Worm (Caenorhabditis elegans): ENCODE measurements around the gene dcn-1.

The dcn-1 gene

DNA sequence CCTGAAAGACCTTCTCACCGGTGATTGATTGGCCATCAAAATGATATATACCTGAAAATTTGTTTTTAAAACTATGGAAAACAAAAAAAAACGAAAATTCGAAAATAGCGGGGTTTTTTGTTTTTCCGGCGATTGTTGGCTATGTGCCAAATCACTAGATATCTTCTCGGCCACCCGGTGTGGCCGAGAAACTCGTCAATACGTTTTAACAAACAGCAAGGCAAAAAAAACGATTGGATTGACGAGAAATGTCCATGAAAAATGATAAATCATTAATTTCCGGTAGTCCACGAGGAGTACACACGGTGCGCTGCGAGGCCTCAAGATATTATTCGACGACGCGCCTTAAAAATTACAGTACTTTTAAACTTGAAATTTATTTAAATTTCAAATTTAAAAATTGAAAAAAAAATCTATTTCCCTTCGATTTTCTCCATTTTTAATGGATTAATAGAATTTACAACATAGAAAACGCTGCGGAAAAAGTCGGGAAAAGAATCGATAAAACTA lies 12.7 kb upstream of the dcn-1 start, which contains the start of gene R10E4.11:
Gene R10E4.11, minus strand, starts transcription at position 51 of the 510 bp plus-strand sequence.
- no peak for TF ChIP-seq sma-9 (GFP tag; optimal IDR thresholded peaks at IDR 0.05)
- TF ChIP-seq sma-9 (tag; optimal IDR thresholded peaks at IDR 0.05): no peak
- no peak for TF ChIP-seq elt-3 (tag; optimal IDR thresholded peaks at IDR 0.05)
- no peak for TF ChIP-seq nhr-12 (tag; optimal IDR thresholded peaks at IDR 0.05)
- no peak for TF ChIP-seq mbf-1 (tag; optimal IDR thresholded peaks at IDR 0.05)
- TF ChIP-seq ztf-4 (tag; optimal IDR thresholded peaks at IDR 0.05): no peak
- no peak for TF ChIP-seq lin-11 (tag; optimal IDR thresholded peaks at IDR 0.05)
- TF ChIP-seq nhr-11 (tag; optimal IDR thresholded peaks at IDR 0.05): no peak
- TF ChIP-seq ceh-16 (tag; optimal IDR thresholded peaks at IDR 0.05): no peak
- TF ChIP-seq snpc-4 (tag; optimal IDR thresholded peaks at IDR 0.05): no peak

DNA sequence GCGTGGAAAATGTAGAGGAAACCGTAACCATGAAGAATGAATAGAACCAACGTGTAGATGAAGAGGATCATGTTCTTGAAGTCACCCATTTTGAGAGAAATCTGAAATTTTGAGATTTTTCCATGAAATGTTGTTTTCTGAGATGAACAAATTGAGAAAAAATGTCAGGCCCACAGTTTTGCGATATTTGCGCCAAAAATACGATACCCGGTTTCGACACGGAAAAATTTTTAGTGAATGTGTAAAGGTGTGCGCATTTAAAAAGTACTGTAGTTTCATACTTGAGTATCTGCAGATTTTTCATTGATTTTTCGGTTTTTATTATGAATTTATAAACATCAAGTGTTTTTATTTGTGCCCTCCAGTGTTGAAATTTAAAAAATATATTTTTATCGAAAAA lies 11.4 kb upstream of the dcn-1 start, which contains the start of gene R10E4.9:
Gene R10E4.9, minus strand, starts transcription at position 101 of the 400 bp plus-strand sequence.
- no peak for TF ChIP-seq nhr-12 (tag; optimal IDR thresholded peaks at IDR 0.05)
- TF ChIP-seq alr-1 (tag; optimal IDR thresholded peaks at IDR 0.05): no peak
- no peak for TF ChIP-seq mdl-1 (tag; optimal IDR thresholded peaks at IDR 0.05)
- TF ChIP-seq ceh-16 (tag; optimal IDR thresholded peaks at IDR 0.05): no peak
- no peak for TF ChIP-seq mab-5 (tag; optimal IDR thresholded peaks at IDR 0.05)
- no peak for TF ChIP-seq egl-27 (tag; optimal IDR thresholded peaks at IDR 0.05)
- TF ChIP-seq unc-39 (tag; optimal IDR thresholded peaks at IDR 0.05): no peak
- TF ChIP-seq nhr-10 (tag; optimal IDR thresholded peaks at IDR 0.05): no peak
- no peak for TF ChIP-seq gmeb-1 (tag; optimal IDR thresholded peaks at IDR 0.05)
- TF ChIP-seq nhr-21 (tag; optimal IDR thresholded peaks at IDR 0.05): no peak
- no peak for TF ChIP-seq R02D3.7 (tag; optimal IDR thresholded peaks at IDR 0.05)
- TF ChIP-seq sma-9 (GFP tag; optimal IDR thresholded peaks at IDR 0.05): no peak
- TF ChIP-seq sma-9 (tag; optimal IDR thresholded peaks at IDR 0.05): no peak
- no peak for TF ChIP-seq nhr-237 (tag; optimal IDR thresholded peaks at IDR 0.05)

DNA sequence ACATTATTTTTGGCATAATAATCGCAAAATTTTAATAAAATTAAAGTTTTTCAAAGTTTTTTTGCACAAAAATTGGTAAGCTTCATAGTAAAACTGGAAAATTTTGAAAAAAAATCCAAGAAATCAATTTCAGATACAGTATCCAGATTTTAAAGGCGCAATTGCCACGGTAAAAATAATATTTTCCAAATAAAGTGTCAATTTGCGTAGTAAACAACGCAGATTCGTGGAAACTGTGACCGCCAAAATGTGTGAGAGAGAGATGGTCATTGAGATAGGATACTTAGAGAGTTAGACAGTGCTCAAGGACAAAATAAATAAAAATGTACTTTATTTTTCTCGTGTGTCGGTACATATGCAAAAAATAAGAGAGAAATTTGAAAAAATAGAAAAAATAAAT lies 10.9 kb upstream of the dcn-1 start:
- TF ChIP-seq nhr-25 (tag; optimal IDR thresholded peaks at IDR 0.05): peak; percentile 21
- no peak for TF ChIP-seq unc-62 (GFP tag; optimal IDR thresholded peaks at IDR 0.05)

DNA sequence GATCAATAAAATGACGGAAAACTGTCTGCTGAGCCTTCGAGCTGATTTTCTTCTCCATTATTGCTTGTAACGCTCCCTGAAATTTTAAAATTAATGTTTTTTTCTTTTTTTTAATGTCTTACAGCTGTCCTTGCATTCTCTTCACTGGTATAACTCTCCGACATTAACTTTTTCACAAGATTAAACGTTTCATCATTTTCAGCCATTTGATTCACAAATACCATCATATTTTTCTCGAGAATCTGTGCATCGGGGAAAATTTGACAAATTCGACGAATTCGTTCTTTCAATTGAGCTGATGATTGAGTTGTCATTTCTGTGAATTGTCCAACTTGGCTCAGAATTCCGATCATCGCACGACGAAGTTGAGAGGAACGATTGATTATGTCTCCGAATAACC lies 4.4 kb upstream of the dcn-1 start:
- no peak for TF ChIP-seq alr-1 (tag; optimal IDR thresholded peaks at IDR 0.05)
- no peak for TF ChIP-seq unc-62 (GFP tag; optimal IDR thresholded peaks at IDR 0.05)
- TF ChIP-seq ceh-82 (tag; optimal IDR thresholded peaks at IDR 0.05): no peak
- no peak for TF ChIP-seq ztf-11 (tag; optimal IDR thresholded peaks at IDR 0.05)
- no peak for TF ChIP-seq ZK546.5 (tag; optimal IDR thresholded peaks at IDR 0.05)
- no peak for TF ChIP-seq blmp-1 (tag; optimal IDR thresholded peaks at IDR 0.05; ENCODE audit: insufficient read depth)
- no peak for TF ChIP-seq nhr-25 (tag; optimal IDR thresholded peaks at IDR 0.05)
- no peak for TF ChIP-seq ztf-4 (tag; optimal IDR thresholded peaks at IDR 0.05)
- TF ChIP-seq mdl-1 (tag; optimal IDR thresholded peaks at IDR 0.05): no peak
- no peak for TF ChIP-seq dmd-4 (tag; optimal IDR thresholded peaks at IDR 0.05)
- no peak for TF ChIP-seq ama-1 (optimal IDR thresholded peaks at IDR 0.05)
- no peak for TF ChIP-seq nhr-12 (tag; optimal IDR thresholded peaks at IDR 0.05)
- no peak for TF ChIP-seq Y55F3AM.14 (GFP tag; optimal IDR thresholded peaks at IDR 0.05)

DNA sequence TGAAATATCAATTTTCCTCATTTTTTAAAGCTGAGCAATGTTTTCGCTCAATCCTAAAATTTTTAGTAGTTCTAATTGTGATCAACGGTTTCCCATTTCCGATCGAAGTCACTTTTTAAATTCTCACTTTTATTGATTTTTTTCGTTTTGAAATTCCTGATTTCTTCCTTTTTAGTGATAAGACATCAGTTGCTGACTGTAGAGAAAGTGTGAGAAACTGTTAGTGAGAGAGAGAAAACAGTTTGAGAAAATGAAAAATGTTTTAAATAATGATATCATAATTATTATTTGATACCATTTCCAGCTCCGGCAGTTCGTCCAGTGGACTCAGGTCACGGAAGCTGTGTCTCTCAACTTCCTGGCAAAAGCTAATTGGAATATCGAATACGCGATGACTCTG lies 790 bp downstream of the dcn-1 start:
- TF ChIP-seq fos-1 (tag; optimal IDR thresholded peaks at IDR 0.05): peak; percentile 31
- TF ChIP-seq sem-4 (tag; optimal IDR thresholded peaks at IDR 0.05): no peak

DNA sequence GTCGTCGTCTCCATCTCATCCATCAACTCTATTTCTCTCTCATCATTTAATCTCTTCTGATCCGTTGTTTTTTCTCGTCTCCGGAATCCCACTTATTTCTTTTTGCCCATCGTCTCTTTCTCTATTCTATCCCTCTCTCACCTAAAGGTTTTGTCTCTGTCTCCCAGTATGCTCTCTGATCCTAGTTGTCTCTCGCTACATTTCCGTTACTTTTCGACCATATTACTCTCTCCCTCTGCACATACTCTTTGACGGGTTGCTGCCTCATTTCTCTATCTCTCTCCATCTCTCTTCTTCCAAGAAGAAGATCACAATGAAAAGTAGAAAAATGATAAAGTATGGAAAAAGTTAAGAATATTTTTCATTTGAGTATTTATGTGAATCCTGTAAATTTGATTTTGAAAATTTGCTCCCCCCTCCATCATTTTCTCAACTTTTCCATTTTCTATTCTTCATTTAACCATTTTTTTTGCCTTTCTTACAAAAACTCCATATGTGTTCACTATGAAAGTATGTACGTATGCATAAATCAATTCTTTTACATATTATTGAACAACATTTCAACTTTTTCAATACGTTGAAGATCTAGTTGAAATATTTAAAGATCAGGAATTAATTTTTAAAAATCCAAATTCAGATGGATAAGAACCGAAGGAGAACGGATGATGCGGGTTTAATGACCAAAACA lies 3.5 kb downstream of the dcn-1 start, which contains the start of gene tag-131:
Gene tag-131, plus strand, starts transcription at position 638 of the 688 bp plus-strand sequence.
- TF ChIP-seq ztf-4 (tag; optimal IDR thresholded peaks at IDR 0.05) (no peak), nhr-129 (tag; optimal IDR thresholded peaks at IDR 0.05) (peak; percentile 46), C34F6.9 (tag; optimal IDR thresholded peaks at IDR 0.05) (peak; percentile 67), nhr-6 (tag; optimal IDR thresholded peaks at IDR 0.05) (peak; percentile 34), fos-1 (tag; optimal IDR thresholded peaks at IDR 0.05) (peak; percentile 11), alr-1 (tag; optimal IDR thresholded peaks at IDR 0.05) (no peak), ZK546.5 (tag; optimal IDR thresholded peaks at IDR 0.05) (no peak), nhr-21 (tag; optimal IDR thresholded peaks at IDR 0.05) (peak; percentile 56), sma-9 (GFP tag; optimal IDR thresholded peaks at IDR 0.05) (peak; percentile 20), sma-9 (tag; optimal IDR thresholded peaks at IDR 0.05) (no peak), F13H6.1 (tag; optimal IDR thresholded peaks at IDR 0.05) (peak; percentile 64), lsy-2 (tag; optimal IDR thresholded peaks at IDR 0.05) (peak in 1 of 2 experiments; percentile 56), unc-62 (GFP tag; optimal IDR thresholded peaks at IDR 0.05) (no peak), crh-2 (tag; optimal IDR thresholded peaks at IDR 0.05) (peak; percentile 30), sma-3 (GFP tag; optimal IDR thresholded peaks at IDR 0.05) (no peak)

Measured in whole organism, L2 larva.